Fruit fly (Drosophila melanogaster) Kc167 (cell line): ENCODE data around the gene CG10472.

Source experiments
- Myc ChIP-seq: fragments of >200 bp; optimal IDR thresholded peaks from 2 replicates; lab custom pipeline; 2017; ENCODE audit warnings: missing external identifiers
- Sin3A ChIP-seq: fragments of >200 bp; optimal IDR thresholded peaks from 2 replicates; lab custom pipeline; 2018; ENCODE audit warnings: missing external identifiers
- h ChIP-seq: fragments of >200 bp; optimal IDR thresholded peaks from 3 replicates; lab custom pipeline; 2018; ENCODE audit warnings: missing external identifiers
- insv ChIP-seq: fragments of >200 bp; optimal IDR thresholded peaks from 3 replicates; lab custom pipeline; 2018; ENCODE audit warnings: missing external identifiers
- ttk ChIP-seq: sonication (Bioruptor generic); optimal IDR thresholded peaks from 2 replicates; lab custom pipeline; 2017; ENCODE audit warnings: missing external identifiers

dm6 chr3L:6054803-6055202, 7.9 kb downstream of the CG10472 start, which contains the start of gene tant:
- TF ChIP-seq Sin3A (lab: Kevin White, UChicago) (no peak), h (lab: Kevin White, UChicago) (no peak), Myc (lab: Kevin White, UChicago) (no peak), insv (no peak), ttk (lab: Kevin White, UChicago) (no peak)
